Worm (Caenorhabditis elegans) whole organism, mixed stage, embryonic: ENCODE results near the gene trpp-9.

Source experiments
- blmp-1 ChIP-seq: fragments of 150-350 bp; optimal IDR thresholded peaks from 2 replicates; lab custom pipeline; 2014; ENCODE audit warnings: missing biosample characterization, missing genetic modification characterization
- flh-1 ChIP-seq: fragments of 200-800 bp; sonication (Bioruptor generic); optimal IDR thresholded peaks from 2 replicates; lab custom pipeline; 2018; ENCODE audit warnings: mild to moderate bottlenecking, missing genetic modification characterization, moderate library complexity, missing compliant biosample characterization
- lin-13 ChIP-seq: fragments of 150-350 bp; optimal IDR thresholded peaks from 2 replicates; lab custom pipeline; 2014; ENCODE audit warnings: missing biosample characterization, missing genetic modification characterization
- lsy-2 ChIP-seq: fragments of 150-350 bp; optimal IDR thresholded peaks from 2 replicates; lab custom pipeline; 2014; ENCODE audit warnings: missing biosample characterization, missing genetic modification characterization
- mab-5 ChIP-seq: fragments of 150-350 bp; optimal IDR thresholded peaks from 2 replicates; lab custom pipeline; 2014; ENCODE audit warnings: missing biosample characterization, missing genetic modification characterization
- mep-1 ChIP-seq: fragments of 150-350 bp; optimal IDR thresholded peaks from 2 replicates; lab custom pipeline; 2017; ENCODE audit warnings: missing biosample characterization, missing genetic modification reagents, missing genetic modification characterization, inconsistent platforms
- sem-2 ChIP-seq: fragments of 200-800 bp; sonication (Bioruptor generic); optimal IDR thresholded peaks from 2 replicates; lab custom pipeline; 2018; ENCODE audit warnings: mild to moderate bottlenecking, missing genetic modification characterization, missing compliant biosample characterization
- snpc-4 ChIP-seq: fragments of 150-350 bp; optimal IDR thresholded peaks from 2 replicates; lab custom pipeline; 2014; ENCODE audit warnings: missing biosample characterization, missing genetic modification characterization
- ztf-11 ChIP-seq: fragments of 150-350 bp; optimal IDR thresholded peaks from 2 replicates; lab custom pipeline; 2014; ENCODE audit warnings: missing biosample characterization, missing genetic modification characterization

- TF ChIP-seq mep-1 (tag; lab: Kevin White, UChicago): no peak
- TF ChIP-seq lin-13 (tag; lab: Kevin White, UChicago): no peak
- no peak for TF ChIP-seq blmp-1 (tag; lab: Kevin White, UChicago)
- no peak for TF ChIP-seq snpc-4 (tag; lab: Kevin White, UChicago)
- no peak for TF ChIP-seq ztf-11 (tag; lab: Kevin White, UChicago)
- no peak for TF ChIP-seq sem-2 (GFP tag; lab: Kevin White, UChicago)
- TF ChIP-seq lsy-2: no peak
- TF ChIP-seq mab-5 (tag; lab: Kevin White, UChicago): no peak
- TF ChIP-seq flh-1: no peak
These were observed 22.0 kb upstream of the trpp-9 start for ce11 chrX:11541690-11542089.
